Fruit fly (Drosophila melanogaster) whole organism, embryonic: ENCODE measurements around the gene CG15142.
A peak's percentile ranks its signal among the peaks of the same experiment; 100 is the strongest.

Experiments used
- ATbp ChIP-seq: fragments of 200-800 bp; sonication (Bioruptor generic); optimal IDR thresholded peaks from 2 replicates; lab custom pipeline; 2017; ENCODE audit warnings: missing biosample characterization, mild to moderate bottlenecking, missing genetic modification characterization, missing genetic modification reagents
- Aef1 ChIP-seq: fragments of 200-800 bp; sonication (Bioruptor generic); IDR thresholded peaks from 3 replicates; pipeline ENCODE4 v1.3.6; 2022; ENCODE audit warnings: missing biosample characterization, missing genetic modification characterization
- Antp ChIP-seq: fragments of 200-800 bp; sonication (Bioruptor generic); optimal IDR thresholded peaks from 3 replicates; lab custom pipeline; 2016; ENCODE audit warnings: missing biosample characterization, missing genetic modification characterization
- Atf6 ChIP-seq: fragments of 200-800 bp; sonication (Bioruptor generic); IDR thresholded peaks from 2 replicates; pipeline ENCODE4 v1.3.6; 2022; ENCODE audit warnings: missing biosample characterization, missing genetic modification characterization
- CG10462 ChIP-seq: fragments of 200-800 bp; sonication (Bioruptor generic); optimal IDR thresholded peaks from 2 replicates; lab custom pipeline; 2016; ENCODE audit warnings: missing biosample characterization, missing genetic modification characterization
- CG10543 ChIP-seq: fragments of 200-800 bp; sonication (Bioruptor generic); optimal IDR thresholded peaks from 3 replicates; lab custom pipeline; 2017; ENCODE audit warnings: missing biosample characterization, mild to moderate bottlenecking, missing genetic modification characterization, moderate library complexity
- CG10565 ChIP-seq: fragments of 200-800 bp; sonication (Bioruptor generic); optimal IDR thresholded peaks from 3 replicates; lab custom pipeline; 2016; ENCODE audit warnings: missing biosample characterization, mild to moderate bottlenecking, missing genetic modification characterization
- CG11560 ChIP-seq: fragments of 200-800 bp; sonication (Bioruptor generic); IDR thresholded peaks from 3 replicates; pipeline ENCODE4 v1.3.6; 2022; ENCODE audit warnings: missing biosample characterization, missing genetic modification characterization
- CG17328 ChIP-seq: fragments of 200-800 bp; sonication (Bioruptor generic); IDR thresholded peaks from 2 replicates; pipeline ENCODE4 v1.3.6; 2022; ENCODE audit warnings: missing biosample characterization, missing genetic modification characterization
- CG17829 ChIP-seq: fragments of 200-800 bp; optimal IDR thresholded peaks from 2 replicates; lab custom pipeline; 2019; ENCODE audit warnings: missing biosample characterization, mild to moderate bottlenecking, missing genetic modification characterization, moderate library complexity
- CG18262 ChIP-seq: fragments of 200-800 bp; optimal IDR thresholded peaks from 3 replicates; lab custom pipeline; 2019; ENCODE audit warnings: missing biosample characterization, mild to moderate bottlenecking, missing genetic modification characterization, moderate library complexity
- CG4424 ChIP-seq: fragments of 200-800 bp; sonication (Bioruptor generic); optimal IDR thresholded peaks from 3 replicates; lab custom pipeline; 2016; ENCODE audit warnings: missing biosample characterization, missing genetic modification characterization
- CG4707 ChIP-seq: fragments of 200-800 bp; sonication (Bioruptor generic); optimal IDR thresholded peaks from 2 replicates; lab custom pipeline; 2018; ENCODE audit warnings: missing biosample characterization, mild to moderate bottlenecking, missing genetic modification characterization, moderate library complexity
- CG8924 ChIP-seq: fragments of 200-800 bp; optimal IDR thresholded peaks from 3 replicates; lab custom pipeline; 2019; ENCODE audit warnings: missing biosample characterization, mild to moderate bottlenecking, missing genetic modification characterization, moderate library complexity
- CG9817 ChIP-seq: fragments of 200-800 bp; sonication (Bioruptor generic); optimal IDR thresholded peaks from 2 replicates; lab custom pipeline; 2018; ENCODE audit warnings: missing biosample characterization, mild to moderate bottlenecking, missing genetic modification characterization, moderate library complexity
- CkIIα-i1 ChIP-seq: fragments of 200-800 bp; sonication (Bioruptor generic); IDR thresholded peaks from 2 replicates; pipeline ENCODE4 v1.3.6; 2022; ENCODE audit warnings: missing biosample characterization, missing genetic modification characterization
- D ChIP-seq, 2 experiments: fragments of 200-800 bp in 1 of 2; fragments of >200 bp in 1 of 2; sonication (Bioruptor generic) in 1 of 2; optimal IDR thresholded peaks; 2 replicates in 1 of 2; 3 replicates in 1 of 2; lab custom pipeline; 2017; ENCODE audit warnings: mild to moderate bottlenecking in 1 of 2, missing biosample characterization in 1 of 2, missing genetic modification characterization in 1 of 2, missing genetic modification reagents in 1 of 2
- Dll ChIP-seq: fragments of 200-800 bp; sonication (Bioruptor generic); IDR thresholded peaks from 4 replicates; pipeline ENCODE4 v1.3.6; 2022; ENCODE audit warnings: missing biosample characterization, missing genetic modification characterization; ENCODE audit not compliant: partially characterized antibody
- E2f2 ChIP-seq: fragments of 200-800 bp; sonication (Bioruptor generic); IDR thresholded peaks from 2 replicates; pipeline ENCODE4 v1.3.6; 2022; ENCODE audit warnings: missing biosample characterization, missing genetic modification characterization
- Eip74EF ChIP-seq, 2 experiments: fragments of 200-800 bp in 1 of 2; fragments of >200 bp in 1 of 2; sonication (Bioruptor generic) in 1 of 2; optimal IDR thresholded peaks; 2 replicates each; lab custom pipeline; 2017 to 2019; ENCODE audit warnings: missing biosample characterization in 2 of 2, missing genetic modification characterization in 2 of 2, mild to moderate bottlenecking in 1 of 2, moderate library complexity in 1 of 2
- Fer3 ChIP-seq: fragments of 200-800 bp; sonication (Bioruptor generic); optimal IDR thresholded peaks from 2 replicates; lab custom pipeline; 2018; ENCODE audit warnings: missing biosample characterization, mild to moderate bottlenecking, missing genetic modification characterization, moderate library complexity
- Hey ChIP-seq: fragments of 200-800 bp; sonication (Bioruptor generic); optimal IDR thresholded peaks from 3 replicates; lab custom pipeline; 2018; ENCODE audit warnings: missing biosample characterization, mild to moderate bottlenecking, missing genetic modification characterization
- Oli ChIP-seq: fragments of 200-800 bp; sonication (Bioruptor generic); optimal IDR thresholded peaks from 2 replicates; lab custom pipeline; 2018; ENCODE audit warnings: missing biosample characterization, mild to moderate bottlenecking, missing genetic modification characterization, moderate library complexity
- Tbp ChIP-seq: fragments of >200 bp; optimal IDR thresholded peaks from 2 replicates; lab custom pipeline; 2018; ENCODE audit warnings: missing biosample characterization, missing genetic modification characterization
- Usf ChIP-seq: fragments of 200-800 bp; sonication (Bioruptor generic); optimal IDR thresholded peaks from 2 replicates; lab custom pipeline; 2017; ENCODE audit warnings: missing genotype, missing biosample characterization, missing genetic modification characterization
- croc ChIP-seq: fragments of 200-800 bp; sonication (Bioruptor generic); conservative IDR thresholded peaks from 3 replicates; pipeline ENCODE4 v1.3.6; 2022; ENCODE audit warnings: missing biosample characterization, missing genetic modification characterization
- cwo ChIP-seq: fragments of 200-800 bp; sonication (Bioruptor generic); optimal IDR thresholded peaks from 3 replicates; lab custom pipeline; 2017; ENCODE audit warnings: missing biosample characterization, missing genetic modification characterization, mild to moderate bottlenecking, moderate library complexity, missing genetic modification reagents
- ems ChIP-seq: fragments of 200-800 bp; sonication (Bioruptor generic); optimal IDR thresholded peaks from 3 replicates; lab custom pipeline; 2016; ENCODE audit warnings: missing biosample characterization, missing genetic modification characterization
- esg ChIP-seq: fragments of 200-800 bp; sonication (Bioruptor generic); conservative IDR thresholded peaks from 2 replicates; pipeline ENCODE4 v1.3.6; 2022; ENCODE audit warnings: missing biosample characterization, missing genetic modification characterization
- fru ChIP-seq: fragments of >200 bp; optimal IDR thresholded peaks from 2 replicates; lab custom pipeline; 2017
- gcm2 ChIP-seq: fragments of 200-800 bp; sonication (Bioruptor generic); optimal IDR thresholded peaks from 2 replicates; lab custom pipeline; 2016; ENCODE audit warnings: missing biosample characterization, missing genetic modification characterization
- gfzf ChIP-seq: fragments of 200-800 bp; sonication (Bioruptor generic); optimal IDR thresholded peaks from 2 replicates; lab custom pipeline; 2016; ENCODE audit warnings: missing biosample characterization, mild to moderate bottlenecking, missing genetic modification characterization, moderate library complexity
- grau ChIP-seq: fragments of 200-800 bp; optimal IDR thresholded peaks from 3 replicates; lab custom pipeline; 2019; ENCODE audit warnings: missing biosample characterization, mild to moderate bottlenecking, missing genetic modification characterization, moderate library complexity
- inv ChIP-seq: fragments of 200-800 bp; sonication (Bioruptor generic); IDR thresholded peaks from 2 replicates; pipeline ENCODE4 v1.3.6; 2022; ENCODE audit warnings: missing biosample characterization, missing genetic modification characterization; ENCODE audit not compliant: partially characterized antibody
- knrl ChIP-seq: fragments of 200-800 bp; sonication (Bioruptor generic); IDR thresholded peaks from 3 replicates; pipeline ENCODE4 v1.3.6; 2022; ENCODE audit warnings: missing biosample characterization, missing genetic modification characterization; ENCODE audit not compliant: partially characterized antibody
- lilli ChIP-seq: fragments of 200-800 bp; sonication (Bioruptor generic); optimal IDR thresholded peaks from 3 replicates; lab custom pipeline; 2016; ENCODE audit warnings: missing biosample characterization, missing genetic modification characterization
- nau ChIP-seq: fragments of 200-800 bp; sonication (Bioruptor generic); optimal IDR thresholded peaks from 3 replicates; lab custom pipeline; 2017; ENCODE audit warnings: missing biosample characterization, mild to moderate bottlenecking, missing genetic modification characterization, missing genetic modification reagents
- otp ChIP-seq: fragments of 200-800 bp; sonication (Bioruptor generic); IDR thresholded peaks from 3 replicates; pipeline ENCODE4, ENCODE4 v1.3.6; 2022; ENCODE audit warnings: missing biosample characterization, missing genetic modification characterization
- phol ChIP-seq: fragments of 200-800 bp; sonication (Bioruptor generic); optimal IDR thresholded peaks from 3 replicates; lab custom pipeline; 2018; ENCODE audit warnings: missing biosample characterization, mild to moderate bottlenecking, missing genetic modification characterization, moderate library complexity
- sens ChIP-seq: fragments of 200-800 bp; sonication (Bioruptor generic); peaks from one replicate; lab custom pipeline; 2016; ENCODE audit warnings: missing biosample characterization, missing genetic modification characterization
- tap ChIP-seq: fragments of 200-800 bp; optimal IDR thresholded peaks from 3 replicates; lab custom pipeline; 2019; ENCODE audit warnings: missing biosample characterization, mild to moderate bottlenecking, missing genetic modification characterization, moderate library complexity
- tll ChIP-seq, 2 experiments: fragments of 200-800 bp in 1 of 2; fragments of >200 bp in 1 of 2; sonication (Bioruptor generic) in 1 of 2; optimal IDR thresholded peaks; 2 replicates each; lab custom pipeline; 2017 to 2019; ENCODE audit warnings: missing biosample characterization in 2 of 2, missing genetic modification characterization in 2 of 2, mild to moderate bottlenecking in 1 of 2, moderate library complexity in 1 of 2
- unc-4 ChIP-seq: fragments of 200-800 bp; sonication (Bioruptor generic); IDR thresholded peaks from 2 replicates; pipeline ENCODE4 v1.3.6; 2022; ENCODE audit warnings: missing biosample characterization, missing genetic modification characterization; ENCODE audit not compliant: partially characterized antibody
- unpg ChIP-seq: fragments of 200-800 bp; sonication (Bioruptor generic); optimal IDR thresholded peaks from 3 replicates; lab custom pipeline; 2018; ENCODE audit warnings: missing biosample characterization, mild to moderate bottlenecking, missing genetic modification characterization, moderate library complexity
- zen2 ChIP-seq: fragments of 200-800 bp; sonication (Bioruptor generic); IDR thresholded peaks from 3 replicates; pipeline ENCODE4 v1.3.6; 2022; ENCODE audit warnings: missing biosample characterization, missing genetic modification characterization; ENCODE audit not compliant: partially characterized antibody
- zf30C ChIP-seq: fragments of 200-800 bp; sonication (Bioruptor generic); optimal IDR thresholded peaks from 3 replicates; lab custom pipeline; 2018; ENCODE audit warnings: missing biosample characterization, mild to moderate bottlenecking, missing genetic modification characterization
- zfh2 ChIP-seq: fragments of 200-800 bp; sonication (Bioruptor generic); optimal IDR thresholded peaks from 2 replicates; lab custom pipeline; 2016; ENCODE audit warnings: missing biosample characterization, missing genetic modification characterization

CG15142 gene

DNA sequence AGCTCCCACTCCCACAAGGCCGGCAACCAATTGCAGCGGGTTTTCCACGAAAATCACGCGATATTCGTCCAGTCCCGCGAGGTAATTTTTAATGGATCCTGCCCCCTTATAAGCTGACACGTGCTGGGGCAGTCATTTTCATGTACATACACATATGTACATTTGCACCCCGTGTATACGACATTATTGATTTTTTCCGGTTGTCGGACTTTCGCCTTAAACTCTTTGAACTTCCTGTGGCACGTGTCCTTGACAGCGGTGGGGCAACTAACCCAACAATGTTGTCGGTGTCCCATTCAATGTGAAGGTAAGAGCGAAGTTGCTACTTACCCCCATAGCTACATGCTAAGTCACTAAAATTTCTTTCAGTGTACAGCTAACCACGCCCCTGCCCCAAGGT lies 46.5 kb downstream of the CG15142 start:
- TF ChIP-seq zf30C (GFP tag; lab: Kevin White, UChicago) (no peak), inv (GFP tag; lab: Robert Waterston, UW) (no peak), unpg (GFP tag; lab: Kevin White, UChicago) (no peak), gfzf (GFP tag; lab: Kevin White, UChicago) (no peak), CG10462 (no peak), Tbp (no peak), unc-4 (GFP tag; lab: Robert Waterston, UW) (no peak), sens (GFP tag; lab: Kevin White, UChicago) (peak; percentile 50), fru (lab: Kevin White, UChicago) (no peak), cwo (GFP tag; lab: Kevin White, UChicago) (peak; percentile 38), CG10565 (GFP tag; lab: Kevin White, UChicago) (no peak), grau (no peak), CG8924 (tag; lab: Kevin White, UChicago) (no peak), CG17829 (tag; lab: Kevin White, UChicago) (no peak), zfh2 (GFP tag; lab: Kevin White, UChicago) (no peak), D (optimal IDR thresholded peaks at IDR 0.05; lab: Kevin White, UChicago) (no peak), D (GFP tag; optimal IDR thresholded peaks at IDR 0.05; lab: Kevin White, UChicago) (no peak), ATbp (GFP tag; lab: Kevin White, UChicago) (no peak), knrl (GFP tag; lab: Robert Waterston, UW) (no peak), Hey (tag; lab: Kevin White, UChicago) (peak; percentile 92), CG17328 (GFP tag; lab: Robert Waterston, UW) (no peak), nau (GFP tag; lab: Kevin White, UChicago) (no peak), CG11560 (no peak), zen2 (GFP tag; lab: Robert Waterston, UW) (no peak), CG4707 (GFP tag; lab: Kevin White, UChicago) (no peak), Aef1 (GFP tag; lab: Robert Waterston, UW) (no peak), Dll (no peak)

DNA sequence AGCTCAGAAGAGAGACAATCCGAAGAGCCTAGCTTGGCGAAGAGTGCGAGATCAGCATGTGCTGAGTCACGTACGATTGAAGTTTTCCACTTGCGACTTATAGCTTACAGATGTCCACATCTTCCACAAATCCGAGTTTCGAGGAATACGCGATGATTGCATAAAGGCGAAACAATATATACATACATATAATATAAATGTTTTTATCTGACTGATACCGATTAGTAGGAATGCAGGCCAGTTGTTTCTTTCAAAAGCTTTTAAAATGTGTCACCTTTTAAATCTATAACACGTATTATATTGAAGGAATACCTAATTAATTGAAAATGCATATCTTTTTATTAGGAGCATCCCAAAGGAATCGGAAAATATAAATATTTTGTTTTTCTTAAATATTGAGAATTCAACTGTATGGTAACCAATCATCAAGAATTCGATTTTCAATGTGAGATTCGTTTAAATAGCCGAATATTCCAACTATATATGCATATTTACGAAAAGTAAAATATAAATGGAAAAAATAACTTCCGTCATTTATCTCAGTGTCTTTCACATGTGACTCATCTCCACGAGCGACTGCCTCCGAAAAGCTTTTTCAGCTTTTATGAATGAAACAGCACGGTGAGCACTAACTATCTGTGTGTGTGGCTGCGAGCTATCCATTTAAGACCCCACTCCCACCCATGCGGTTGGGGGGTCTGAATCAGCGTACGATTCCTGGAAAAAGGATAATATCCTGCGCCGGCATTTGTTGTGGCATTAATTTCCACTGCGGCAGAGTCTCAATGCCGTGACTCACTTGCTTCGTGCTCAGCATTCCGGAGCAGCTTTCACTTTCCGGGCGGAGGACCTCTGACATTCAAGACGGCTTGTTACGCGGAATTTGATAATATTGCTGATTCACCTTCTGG lies 47.9 kb downstream of the CG15142 start:
- no peak for TF ChIP-seq ems (GFP tag; lab: Kevin White, UChicago)
- no peak for TF ChIP-seq CG11560
- TF ChIP-seq Fer3 (tag; lab: Kevin White, UChicago), result peak; percentile 66
- no peak for TF ChIP-seq phol (tag; lab: Kevin White, UChicago)
- TF ChIP-seq CG18262 (tag; lab: Kevin White, UChicago), result peak; percentile 70
- TF ChIP-seq CG17328 (GFP tag; lab: Robert Waterston, UW), result no peak
- no peak for TF ChIP-seq otp (GFP tag; lab: Robert Waterston, UW)
- peak; percentile 51 for TF ChIP-seq CG4424 (GFP tag; lab: Kevin White, UChicago)
- peak; percentile 2 for TF ChIP-seq gcm2
- TF ChIP-seq Eip74EF (GFP tag; optimal IDR thresholded peaks at IDR 0.05; lab: Kevin White, UChicago), result peak in 1 of 2 experiments; percentile 74
- TF ChIP-seq Atf6 (GFP tag; lab: Robert Waterston, UW), result peak; percentile 72
- TF ChIP-seq E2f2 (GFP tag; lab: Robert Waterston, UW), result peak; percentile 41; the same call in 1 of the 2 replicates
- no peak for TF ChIP-seq CG10543 (GFP tag; lab: Kevin White, UChicago)
- TF ChIP-seq lilli (GFP tag; lab: Kevin White, UChicago), result peak; percentile 65
- no peak for TF ChIP-seq croc (GFP tag; lab: Robert Waterston, UW)
- peak; percentile 60 for TF ChIP-seq tap
- TF ChIP-seq Usf (GFP tag; lab: Kevin White, UChicago), result no peak
- TF ChIP-seq esg (GFP tag; lab: Robert Waterston, UW), result 0 out of 2 replicates have a peak, but pooled peaks have one; percentile 5
- peak; percentile 27 for TF ChIP-seq Antp (GFP tag; lab: Kevin White, UChicago)
- no peak for TF ChIP-seq CkIIα-i1 (GFP tag; lab: Robert Waterston, UW)
- peak; percentile 72 for TF ChIP-seq Oli (tag; lab: Kevin White, UChicago)
- no peak for TF ChIP-seq tll (GFP tag; optimal IDR thresholded peaks at IDR 0.05; lab: Kevin White, UChicago)
- peak; percentile 53 for TF ChIP-seq CG9817
